Fruit fly (Drosophila melanogaster) whole organism, pupa: ENCODE measurements around the gene Anp.

Experiments
- CG10348 ChIP-seq: fragments of 200-800 bp; sonication (Bioruptor generic); IDR thresholded peaks from 2 replicates; pipeline ENCODE4 v1.3.6; 2022; ENCODE audit warnings: missing biosample characterization, missing genetic modification characterization
- CG12605 ChIP-seq: fragments of 200-800 bp; sonication (Bioruptor generic); IDR thresholded peaks from 2 replicates; pipeline ENCODE4 v1.3.6; 2022; ENCODE audit warnings: missing biosample characterization, missing genetic modification characterization
- CG15710 ChIP-seq: fragments of 200-800 bp; sonication (Bioruptor generic); optimal IDR thresholded peaks from 2 replicates; lab custom pipeline; 2018; ENCODE audit warnings: missing biosample characterization, mild to moderate bottlenecking, missing genetic modification characterization, moderate library complexity
- CG17806 ChIP-seq: fragments of 200-800 bp; sonication (Bioruptor generic); optimal IDR thresholded peaks from 2 replicates; lab custom pipeline; 2018; ENCODE audit warnings: missing biosample characterization, mild to moderate bottlenecking, missing genetic modification characterization, moderate library complexity
- CG34367 ChIP-seq: fragments of 200-800 bp; sonication (Bioruptor generic); optimal IDR thresholded peaks from 2 replicates; lab custom pipeline; 2018; ENCODE audit warnings: missing biosample characterization, mild to moderate bottlenecking, missing genetic modification characterization
- CG4496 ChIP-seq: fragments of 200-800 bp; sonication (Bioruptor generic); IDR thresholded peaks from 3 replicates; pipeline ENCODE4 v1.3.6; 2022; ENCODE audit warnings: missing biosample characterization, missing genetic modification characterization
- CG8301 ChIP-seq: fragments of 200-800 bp; sonication (Bioruptor generic); optimal IDR thresholded peaks from 2 replicates; lab custom pipeline; 2018; ENCODE audit warnings: missing biosample characterization, mild to moderate bottlenecking, missing genetic modification characterization
- CG9948 ChIP-seq: fragments of 200-800 bp; sonication (Bioruptor generic); optimal IDR thresholded peaks from 2 replicates; lab custom pipeline; 2018; ENCODE audit warnings: missing biosample characterization, mild to moderate bottlenecking, missing genetic modification characterization, moderate library complexity
- EcR ChIP-seq: fragments of 200-800 bp; sonication (Bioruptor generic); optimal IDR thresholded peaks from 3 replicates; lab custom pipeline; 2019; ENCODE audit warnings: missing biosample characterization, missing genetic modification characterization, mild to moderate bottlenecking, moderate library complexity, missing genetic modification reagents
- Ets98B ChIP-seq: fragments of 200-800 bp; sonication (Bioruptor generic); IDR thresholded peaks from 2 replicates; pipeline ENCODE4 v1.3.6; 2022; ENCODE audit warnings: missing biosample characterization, missing genetic modification characterization
- Pif1B ChIP-seq: fragments of 200-800 bp; sonication (Bioruptor generic); optimal IDR thresholded peaks from 3 replicates; lab custom pipeline; 2016; ENCODE audit warnings: missing biosample characterization, missing genetic modification characterization
- fd96Ca ChIP-seq: fragments of 200-800 bp; sonication (Bioruptor generic); IDR thresholded peaks from 3 replicates; pipeline ENCODE4 v1.3.6; 2022; ENCODE audit warnings: missing biosample characterization, missing genetic modification characterization
- gl ChIP-seq: fragments of 200-800 bp; sonication (Bioruptor generic); optimal IDR thresholded peaks from 2 replicates; lab custom pipeline; 2018; ENCODE audit warnings: missing biosample characterization, mild to moderate bottlenecking, missing genetic modification characterization
- rn ChIP-seq: fragments of 200-800 bp; sonication (Bioruptor generic); IDR thresholded peaks from 2 replicates; pipeline ENCODE4 v1.3.6; 2022; ENCODE audit warnings: missing biosample characterization, missing genetic modification characterization

dm6 chr3R:30170671-30171667, 38.8 kb upstream of the Anp start, which contains the start of gene Rsod:
- TF ChIP-seq rn (peak; percentile 91), CG34367 (tag; lab: Kevin White, UChicago) (peak; percentile 67), EcR (GFP tag; lab: Kevin White, UChicago) (peak; percentile 27), CG4496 (GFP tag; lab: Robert Waterston, UW) (peak; percentile 96), CG17806 (peak; percentile 73), CG12605 (GFP tag; lab: Robert Waterston, UW) (peak; percentile 90), CG10348 (peak; percentile 59), CG9948 (tag; lab: Kevin White, UChicago) (peak; percentile 72), Pif1B (GFP tag; lab: Kevin White, UChicago) (peak; percentile 87), CG8301 (peak; percentile 80), gl (tag; lab: Kevin White, UChicago) (peak; percentile 21), Ets98B (GFP tag; lab: Robert Waterston, UW) (peak; percentile 95), CG15710 (tag; lab: Kevin White, UChicago) (peak; percentile 70), fd96Ca (GFP tag; lab: Robert Waterston, UW) (peak; percentile 92)
